Worm (Caenorhabditis elegans) whole organism, L4/young adult: ENCODE results near the gene sec-16A.2.

ENCODE experiments used
- W03F9.2 ChIP-seq: fragments of 150-350 bp; optimal IDR thresholded peaks from 2 replicates; lab custom pipeline; 2014; ENCODE audit warnings: missing biosample characterization, missing genetic modification characterization
- dao-5 ChIP-seq: sonication (generic microtip); optimal IDR thresholded peaks from 2 replicates; lab custom pipeline; 2016; ENCODE audit warnings: missing genotype, missing genetic modification characterization, moderate library complexity, missing compliant biosample characterization
- him-1 ChIP-seq: sonication (generic microtip); optimal IDR thresholded peaks from 2 replicates; lab custom pipeline; 2016; ENCODE audit warnings: missing genotype, missing genetic modification reagents, missing genetic modification characterization, missing compliant biosample characterization

DNA sequence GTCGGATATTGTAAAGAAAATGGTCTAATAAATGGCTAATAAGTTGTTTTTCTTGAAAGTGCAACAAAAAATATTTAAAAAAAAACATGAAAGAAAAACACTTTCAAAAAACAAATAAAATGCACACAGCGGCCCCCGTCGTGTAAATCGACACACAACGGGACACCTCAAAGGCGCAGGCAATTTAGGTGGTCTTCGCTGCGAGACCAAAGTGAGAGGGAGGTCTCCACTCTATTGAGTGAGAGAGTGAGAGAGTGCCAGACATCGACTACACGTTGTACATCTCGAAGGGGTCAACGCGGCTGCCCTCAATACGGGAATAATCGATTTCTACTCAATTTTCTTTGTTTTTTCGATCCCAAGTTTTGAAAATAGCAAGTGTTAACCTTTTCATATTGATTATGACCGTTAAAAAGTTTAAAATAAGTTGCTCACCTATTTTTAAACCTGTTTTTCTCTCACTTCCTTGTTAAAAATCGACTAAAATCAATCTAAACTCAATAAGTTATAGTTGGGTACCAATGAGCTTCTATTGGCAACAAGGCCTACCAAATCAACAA is at the start of gene sec-16A.2:
- no peak for TF ChIP-seq W03F9.2 (tag; lab: Kevin White, UChicago)
- TF ChIP-seq him-1 (tag; lab: Kevin White, UChicago) = no peak
- no peak for TF ChIP-seq dao-5
